Fruit fly (Drosophila melanogaster) whole organism, prepupa: ENCODE data around the gene CG4766.

ENCODE experiments used
- Blimp-1 ChIP-seq: fragments of 200-800 bp; sonication (Bioruptor generic); optimal IDR thresholded peaks from 3 replicates; lab custom pipeline; 2017; ENCODE audit warnings: missing biosample characterization, missing genetic modification characterization, mild to moderate bottlenecking, moderate library complexity, missing genetic modification reagents
- CG10631 ChIP-seq: fragments of 200-800 bp; sonication (Bioruptor generic); optimal IDR thresholded peaks from 2 replicates; lab custom pipeline; 2016; ENCODE audit warnings: missing biosample characterization, missing genetic modification characterization
- CG10669 ChIP-seq: fragments of 200-800 bp; sonication (Bioruptor generic); optimal IDR thresholded peaks from 3 replicates; lab custom pipeline; 2018; ENCODE audit warnings: missing biosample characterization, mild to moderate bottlenecking, missing genetic modification characterization, moderate library complexity
- CG11294 ChIP-seq: fragments of 200-800 bp; sonication (Bioruptor generic); IDR thresholded peaks from 2 replicates; pipeline ENCODE4 v1.3.6; 2022; ENCODE audit warnings: missing biosample characterization, missing genetic modification characterization
- CG11762 ChIP-seq: fragments of 200-800 bp; sonication (Bioruptor generic); optimal IDR thresholded peaks from 3 replicates; lab custom pipeline; 2016; ENCODE audit warnings: missing biosample characterization, missing genetic modification characterization; ENCODE audit not compliant: insufficient read depth
- CG11902 ChIP-seq: fragments of 200-800 bp; sonication (Bioruptor generic); optimal IDR thresholded peaks from 3 replicates; lab custom pipeline; 2016; ENCODE audit warnings: missing biosample characterization, missing genetic modification characterization
- CG1621 ChIP-seq: fragments of 200-800 bp; sonication (Bioruptor generic); optimal IDR thresholded peaks from 3 replicates; lab custom pipeline; 2018; ENCODE audit warnings: missing biosample characterization, mild to moderate bottlenecking, missing genetic modification characterization
- CG31627 ChIP-seq: fragments of 200-800 bp; sonication (Bioruptor generic); optimal IDR thresholded peaks from 3 replicates; lab custom pipeline; 2016; ENCODE audit warnings: missing biosample characterization, missing genetic modification characterization
- CG32006 ChIP-seq: fragments of 200-800 bp; sonication (Bioruptor generic); optimal IDR thresholded peaks from 3 replicates; lab custom pipeline; 2017; ENCODE audit warnings: missing biosample characterization, mild to moderate bottlenecking, missing genetic modification characterization
- CG34406 ChIP-seq: fragments of 200-800 bp; sonication (Bioruptor generic); optimal IDR thresholded peaks from 3 replicates; lab custom pipeline; 2016; ENCODE audit warnings: missing biosample characterization, missing genetic modification characterization
- CG3919 ChIP-seq: fragments of 200-800 bp; sonication (Bioruptor generic); optimal IDR thresholded peaks from 3 replicates; lab custom pipeline; 2016; ENCODE audit warnings: missing biosample characterization, missing genetic modification characterization
- CG4318 ChIP-seq: fragments of 200-800 bp; sonication (Bioruptor generic); optimal IDR thresholded peaks from 3 replicates; lab custom pipeline; 2017; ENCODE audit warnings: missing biosample characterization, mild to moderate bottlenecking, missing genetic modification characterization
- CG6163 ChIP-seq: fragments of 200-800 bp; sonication (Bioruptor generic); IDR thresholded peaks from 3 replicates; pipeline ENCODE4 v1.3.6; 2022; ENCODE audit warnings: missing biosample characterization, missing genetic modification characterization
- CG6276 ChIP-seq: fragments of 200-800 bp; sonication (Bioruptor generic); optimal IDR thresholded peaks from 2 replicates; lab custom pipeline; 2017; ENCODE audit warnings: missing biosample characterization, mild to moderate bottlenecking, missing genetic modification characterization
- CG6792 ChIP-seq: fragments of 200-800 bp; sonication (Bioruptor generic); optimal IDR thresholded peaks from 3 replicates; lab custom pipeline; 2016; ENCODE audit warnings: missing biosample characterization, missing genetic modification characterization
- CG6854 ChIP-seq: fragments of 200-800 bp; sonication (Bioruptor generic); optimal IDR thresholded peaks from 2 replicates; lab custom pipeline; 2017; ENCODE audit warnings: missing biosample characterization, mild to moderate bottlenecking, missing genetic modification characterization
- CG7368 ChIP-seq: fragments of 200-800 bp; sonication (Bioruptor generic); optimal IDR thresholded peaks from 3 replicates; lab custom pipeline; 2016; ENCODE audit warnings: missing biosample characterization, missing genetic modification characterization
- CG8319 ChIP-seq: fragments of 200-800 bp; sonication (Bioruptor generic); optimal IDR thresholded peaks from 3 replicates; lab custom pipeline; 2016; ENCODE audit warnings: missing biosample characterization, missing genetic modification characterization
- CG8632 ChIP-seq: fragments of 200-800 bp; sonication (Bioruptor generic); optimal IDR thresholded peaks from 3 replicates; lab custom pipeline; 2016; ENCODE audit warnings: missing biosample characterization, missing genetic modification characterization
- CG9139 ChIP-seq: fragments of 200-800 bp; sonication (Bioruptor generic); optimal IDR thresholded peaks from 3 replicates; lab custom pipeline; 2017; ENCODE audit warnings: missing biosample characterization, mild to moderate bottlenecking, missing genetic modification characterization
- Eip75B ChIP-seq: fragments of 200-800 bp; sonication (Bioruptor generic); optimal IDR thresholded peaks from 3 replicates; lab custom pipeline; 2016; ENCODE audit warnings: missing biosample characterization, missing genetic modification characterization
- Eip78C ChIP-seq: fragments of 200-800 bp; sonication (Bioruptor generic); peaks from one replicate; lab custom pipeline; 2016; ENCODE audit warnings: missing biosample characterization, missing genetic modification characterization
- Eip93F ChIP-seq: fragments of 200-800 bp; sonication (Bioruptor generic); optimal IDR thresholded peaks from 2 replicates; lab custom pipeline; 2016; ENCODE audit warnings: missing biosample characterization, mild to moderate bottlenecking, missing genetic modification characterization
- Ets21C ChIP-seq: fragments of 200-800 bp; sonication (Bioruptor generic); optimal IDR thresholded peaks from 3 replicates; lab custom pipeline; 2016; ENCODE audit warnings: missing biosample characterization, missing genetic modification characterization
- Ets96B ChIP-seq: fragments of 200-800 bp; optimal IDR thresholded peaks from 2 replicates; lab custom pipeline; 2019; ENCODE audit warnings: missing biosample characterization, mild to moderate bottlenecking, missing genetic modification characterization, moderate library complexity
- Gug ChIP-seq: fragments of 200-800 bp; sonication (Bioruptor generic); IDR thresholded peaks from 2 replicates; pipeline ENCODE4 v1.3.6; 2022; ENCODE audit warnings: missing biosample characterization, missing genetic modification characterization
- Hr38 ChIP-seq: sonication (Bioruptor generic); optimal IDR thresholded peaks from 2 replicates; lab custom pipeline; 2016; ENCODE audit warnings: missing biosample characterization, missing genetic modification characterization
- Hr39 ChIP-seq: fragments of 200-800 bp; sonication (Bioruptor generic); optimal IDR thresholded peaks from 2 replicates; lab custom pipeline; 2016; ENCODE audit warnings: missing biosample characterization, missing genetic modification characterization
- Hr4 ChIP-seq: fragments of 200-800 bp; sonication (Bioruptor generic); optimal IDR thresholded peaks from 3 replicates; lab custom pipeline; 2016; ENCODE audit warnings: missing biosample characterization, missing genetic modification characterization
- Lpt ChIP-seq: fragments of 200-800 bp; sonication (Bioruptor generic); optimal IDR thresholded peaks from 3 replicates; lab custom pipeline; 2016; ENCODE audit warnings: missing biosample characterization, missing genetic modification characterization
- Met ChIP-seq: fragments of 200-800 bp; sonication (Bioruptor generic); optimal IDR thresholded peaks from 3 replicates; lab custom pipeline; 2016; ENCODE audit warnings: missing biosample characterization, missing genetic modification characterization
- OdsH ChIP-seq: fragments of 200-800 bp; sonication (Bioruptor generic); optimal IDR thresholded peaks from 3 replicates; lab custom pipeline; 2016; ENCODE audit warnings: missing biosample characterization, missing genetic modification characterization
- Smox ChIP-seq: fragments of 200-800 bp; sonication (Bioruptor generic); optimal IDR thresholded peaks from 3 replicates; lab custom pipeline; 2016; ENCODE audit warnings: missing biosample characterization, missing genetic modification characterization
- Sox102F ChIP-seq: fragments of 200-800 bp; sonication (Bioruptor generic); optimal IDR thresholded peaks from 2 replicates; lab custom pipeline; 2016; ENCODE audit warnings: missing biosample characterization, mild to moderate bottlenecking, missing genetic modification characterization
- Sox14 ChIP-seq: fragments of 200-800 bp; sonication (Bioruptor generic); optimal IDR thresholded peaks from 3 replicates; lab custom pipeline; 2016; ENCODE audit warnings: missing biosample characterization, missing genetic modification characterization
- Sox15 ChIP-seq: fragments of 200-800 bp; sonication (Bioruptor generic); optimal IDR thresholded peaks from 3 replicates; lab custom pipeline; 2016; ENCODE audit warnings: missing biosample characterization, missing genetic modification characterization
- achi ChIP-seq: fragments of 200-800 bp; sonication (Bioruptor generic); optimal IDR thresholded peaks from 3 replicates; lab custom pipeline; 2016; ENCODE audit warnings: missing biosample characterization, missing genetic modification characterization
- acj6 ChIP-seq: fragments of 200-800 bp; sonication (Bioruptor generic); optimal IDR thresholded peaks from 3 replicates; lab custom pipeline; 2016; ENCODE audit warnings: missing biosample characterization, missing genetic modification characterization
- cyc ChIP-seq: fragments of 200-800 bp; sonication (Bioruptor generic); optimal IDR thresholded peaks from 3 replicates; lab custom pipeline; 2016; ENCODE audit warnings: missing biosample characterization, missing genetic modification characterization
- dac ChIP-seq: fragments of 200-800 bp; sonication (Bioruptor generic); optimal IDR thresholded peaks from 2 replicates; lab custom pipeline; 2017; ENCODE audit warnings: missing biosample characterization, mild to moderate bottlenecking, missing genetic modification characterization
- dsx ChIP-seq: fragments of 200-800 bp; optimal IDR thresholded peaks from 3 replicates; lab custom pipeline; 2019; ENCODE audit warnings: missing biosample characterization, mild to moderate bottlenecking, missing genetic modification characterization, moderate library complexity; ENCODE audit not compliant: poor library complexity, severe bottlenecking
- eg ChIP-seq: fragments of 200-800 bp; sonication (Bioruptor generic); IDR thresholded peaks from 3 replicates; pipeline ENCODE4 v1.3.6; 2022; ENCODE audit warnings: missing biosample characterization, missing genetic modification characterization
- esn ChIP-seq: fragments of 200-800 bp; sonication (Bioruptor generic); optimal IDR thresholded peaks from 2 replicates; lab custom pipeline; 2016; ENCODE audit warnings: missing biosample characterization, mild to moderate bottlenecking, missing genetic modification characterization, moderate library complexity
- fkh ChIP-seq: fragments of 200-800 bp; sonication (Bioruptor generic); optimal IDR thresholded peaks from 3 replicates; lab custom pipeline; 2017; ENCODE audit warnings: missing biosample characterization, mild to moderate bottlenecking, missing genetic modification characterization, moderate library complexity
- lz ChIP-seq: fragments of 200-800 bp; sonication (Bioruptor generic); optimal IDR thresholded peaks from 3 replicates; lab custom pipeline; 2016; ENCODE audit warnings: missing biosample characterization, missing genetic modification characterization
- net ChIP-seq: fragments of 200-800 bp; sonication (Bioruptor generic); optimal IDR thresholded peaks from 3 replicates; lab custom pipeline; 2016; ENCODE audit warnings: missing biosample characterization, missing genetic modification characterization
- pdm3 ChIP-seq: fragments of 200-800 bp; sonication (Bioruptor generic); optimal IDR thresholded peaks from 3 replicates; lab custom pipeline; 2016; ENCODE audit warnings: missing biosample characterization, missing genetic modification characterization
- ss ChIP-seq, 2 experiments: fragments of 200-800 bp; sonication (Bioruptor generic); optimal IDR thresholded peaks; 2 replicates in 1 of 2; 3 replicates in 1 of 2; lab custom pipeline; 2017 to 2018; ENCODE audit warnings: mild to moderate bottlenecking in 2 of 2, missing biosample characterization in 2 of 2, missing genetic modification characterization in 2 of 2, moderate library complexity in 1 of 2
- svp ChIP-seq: fragments of 200-800 bp; sonication (Bioruptor generic); peaks from one replicate; lab custom pipeline; 2016; ENCODE audit warnings: missing biosample characterization, missing genetic modification characterization
- topi ChIP-seq: fragments of 200-800 bp; sonication (Bioruptor generic); optimal IDR thresholded peaks from 3 replicates; lab custom pipeline; 2016; ENCODE audit warnings: missing biosample characterization, missing genetic modification characterization
- vri ChIP-seq: fragments of 200-800 bp; sonication (Bioruptor generic); optimal IDR thresholded peaks from 3 replicates; lab custom pipeline; 2016; ENCODE audit warnings: missing biosample characterization, mild to moderate bottlenecking, missing genetic modification characterization

CG4766 gene

dm6 chrX:6030010-6030409 lies 29.4 kb upstream of the CG4766 start:
- no peak for TF ChIP-seq CG8319 (GFP tag; lab: Kevin White, UChicago)
- TF ChIP-seq svp: peak; percentile 89
- TF ChIP-seq CG32006: no peak
- TF ChIP-seq CG11902 (GFP tag; lab: Kevin White, UChicago): peak; percentile 22
- TF ChIP-seq Eip93F (GFP tag; lab: Kevin White, UChicago): no peak
- peak; percentile 11 for TF ChIP-seq Ets96B (tag; lab: Kevin White, UChicago)
- TF ChIP-seq CG31627: peak; percentile 69
- TF ChIP-seq achi (GFP tag; lab: Kevin White, UChicago): peak; percentile 26
- peak; percentile 28 for TF ChIP-seq CG34406
- peak; percentile 78 for TF ChIP-seq esn (GFP tag; lab: Kevin White, UChicago)
- TF ChIP-seq cyc (GFP tag; lab: Kevin White, UChicago): peak; percentile 77
- TF ChIP-seq CG1621 (tag; lab: Kevin White, UChicago): no peak
- TF ChIP-seq CG10631: peak; percentile 22
- peak; percentile 80 for TF ChIP-seq Met
- no peak for TF ChIP-seq CG4318 (GFP tag; lab: Kevin White, UChicago)
- TF ChIP-seq Smox: peak; percentile 70
- TF ChIP-seq ss (GFP tag; optimal IDR thresholded peaks at IDR 0.05; lab: Kevin White, UChicago): peak in 1 of 2 experiments; percentile 17
- no peak for TF ChIP-seq Hr38 (GFP tag; lab: Kevin White, UChicago)
- TF ChIP-seq CG11294 (GFP tag; lab: Robert Waterston, UW): no peak
- TF ChIP-seq topi (GFP tag; lab: Kevin White, UChicago): peak; percentile 82
- no peak for TF ChIP-seq net (GFP tag; lab: Kevin White, UChicago)
- peak; percentile 41 for TF ChIP-seq CG6854
- no peak for TF ChIP-seq CG6276 (GFP tag; lab: Kevin White, UChicago)
- TF ChIP-seq Eip78C: peak; percentile 85
- TF ChIP-seq eg (GFP tag; lab: Robert Waterston, UW): no peak
- TF ChIP-seq CG7368 (GFP tag; lab: Kevin White, UChicago): no peak
- no peak for TF ChIP-seq CG9139 (GFP tag; lab: Kevin White, UChicago)
- peak; percentile 53 for TF ChIP-seq CG3919
- no peak for TF ChIP-seq dsx (GFP tag; lab: Kevin White, UChicago)
- TF ChIP-seq Eip75B: peak; percentile 39
- TF ChIP-seq CG10669: peak; percentile 17
- peak; percentile 44 for TF ChIP-seq vri (GFP tag; lab: Kevin White, UChicago)
- peak; percentile 37; the same call in 1 of the 3 replicates for TF ChIP-seq CG6163
- peak; percentile 8 for TF ChIP-seq OdsH
- no peak for TF ChIP-seq dac (GFP tag; lab: Kevin White, UChicago)
- no peak for TF ChIP-seq CG11762 (GFP tag; lab: Kevin White, UChicago)
- TF ChIP-seq pdm3 (GFP tag; lab: Kevin White, UChicago): peak; percentile 34
- TF ChIP-seq Ets21C (GFP tag; lab: Kevin White, UChicago): peak; percentile 61
- no peak for TF ChIP-seq Gug (GFP tag; lab: Robert Waterston, UW)
- no peak for TF ChIP-seq Hr4 (GFP tag; lab: Kevin White, UChicago)
- no peak for TF ChIP-seq fkh (GFP tag; lab: Kevin White, UChicago)
- TF ChIP-seq Lpt (GFP tag; lab: Kevin White, UChicago): no peak
- peak; percentile 73 for TF ChIP-seq lz (GFP tag; lab: Kevin White, UChicago)
- peak; percentile 33 for TF ChIP-seq Blimp-1 (GFP tag; lab: Kevin White, UChicago)
- peak; percentile 50 for TF ChIP-seq CG6792 (GFP tag; lab: Kevin White, UChicago)
- no peak for TF ChIP-seq Sox14 (GFP tag; lab: Kevin White, UChicago)
- TF ChIP-seq Sox102F (GFP tag; lab: Kevin White, UChicago): peak; percentile 70
- peak; percentile 40 for TF ChIP-seq acj6 (GFP tag; lab: Kevin White, UChicago)
- peak; percentile 0 for TF ChIP-seq CG8632
- peak; percentile 72 for TF ChIP-seq Hr39 (GFP tag; lab: Kevin White, UChicago)
- TF ChIP-seq Sox15 (GFP tag; lab: Kevin White, UChicago): peak; percentile 10
